Worm (Caenorhabditis elegans) whole organism, late embryonic: Measurements from ENCODE around the gene dmd-6.

Experiments
- ama-1 ChIP-seq: fragments of 150-350 bp; optimal IDR thresholded peaks from 2 replicates; lab custom pipeline; 2014
- ceh-18 ChIP-seq: sonication (generic microtip); optimal IDR thresholded peaks from 2 replicates; lab custom pipeline; 2016; ENCODE audit warnings: missing genetic modification characterization, missing compliant biosample characterization
- ceh-48 ChIP-seq: sonication (generic microtip); optimal IDR thresholded peaks from 2 replicates; lab custom pipeline; 2016; ENCODE audit warnings: missing genetic modification characterization, inconsistent platforms, missing compliant biosample characterization
- lin-11 ChIP-seq: fragments of 200-800 bp; sonication (Bioruptor generic); optimal IDR thresholded peaks from 2 replicates; lab custom pipeline; 2018; ENCODE audit warnings: mild to moderate bottlenecking, missing genetic modification characterization, missing compliant biosample characterization
- ttx-3 ChIP-seq: sonication (generic microtip); optimal IDR thresholded peaks from 2 replicates; lab custom pipeline; 2016; ENCODE audit warnings: missing genetic modification reagents, missing genetic modification characterization, missing compliant biosample characterization

ce11 chrIV:14661370-14661769 lies 45.0 kb downstream of the dmd-6 start:
- no peak for TF ChIP-seq ceh-48 (tag; lab: Kevin White, UChicago)
- TF ChIP-seq ttx-3 (tag; lab: Kevin White, UChicago): no peak
- no peak for TF ChIP-seq ceh-18 (tag; lab: Kevin White, UChicago)
- no peak for TF ChIP-seq lin-11 (tag; lab: Kevin White, UChicago)
- TF ChIP-seq ama-1 (lab: Kevin White, UChicago): no peak
